Fruit fly (Drosophila melanogaster): ENCODE results near the gene CG14662.

The CG14662 gene

DNA sequence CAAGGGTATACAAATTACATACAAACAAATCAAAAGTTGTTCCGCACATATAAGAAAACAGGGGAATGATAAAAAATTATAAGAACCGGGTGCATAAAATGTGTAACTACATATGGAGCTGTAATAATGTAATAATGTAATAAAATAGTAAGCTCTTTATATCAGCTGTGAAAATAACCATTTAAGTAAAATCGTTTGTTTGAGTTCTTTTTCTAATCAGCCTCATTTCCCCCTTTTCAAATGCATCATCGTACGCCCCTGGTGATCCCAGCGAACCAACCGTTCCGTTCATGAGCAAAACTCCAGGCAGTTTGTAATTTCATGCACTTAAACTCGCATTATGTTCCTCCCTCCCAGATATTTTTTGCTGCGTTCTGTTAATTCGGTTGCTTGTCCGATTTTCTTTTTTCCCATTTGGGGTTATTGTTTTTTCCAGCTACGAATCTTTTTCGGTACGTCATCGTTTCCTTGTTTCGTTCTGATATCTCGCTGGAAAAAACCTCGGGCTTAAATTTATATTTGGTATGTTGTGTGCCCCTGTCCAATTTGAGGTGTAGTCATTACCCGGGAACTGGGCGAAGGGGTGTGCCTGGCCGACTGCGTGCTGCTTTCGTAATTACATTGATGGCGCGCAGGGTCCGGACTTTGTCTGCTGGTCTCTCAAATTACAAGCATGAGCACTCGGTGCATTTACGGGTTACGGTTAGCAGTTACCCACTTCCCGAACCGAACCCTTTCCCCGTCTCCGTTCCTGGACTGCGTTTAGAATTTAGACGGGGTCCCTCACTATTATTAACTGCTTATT lies 13.6 kb upstream of the CG14662 start (continued):
- TF ChIP-seq Kr (GFP tag; optimal IDR thresholded peaks at IDR 0.05), result no peak
- no peak for TF ChIP-seq CG16813 (GFP tag; IDR thresholded peaks at IDR 0.05; ENCODE audit: partially characterized antibody)
- TF ChIP-seq CG3281 (GFP tag; optimal IDR thresholded peaks at IDR 0.05), result no peak
- no peak for TF ChIP-seq amos (GFP tag; IDR thresholded peaks at IDR 0.05; ENCODE audit: partially characterized antibody)
- no peak for TF ChIP-seq stwl (tag; optimal IDR thresholded peaks at IDR 0.05)
- TF ChIP-seq Bdp1 (GFP tag; optimal IDR thresholded peaks at IDR 0.05), result no peak
- no peak for TF ChIP-seq CG4820 (GFP tag; optimal IDR thresholded peaks at IDR 0.05)
- no peak for TF ChIP-seq gt (GFP tag; IDR thresholded peaks at IDR 0.05)
- no peak for TF ChIP-seq sob (GFP tag; IDR thresholded peaks at IDR 0.05)
- TF ChIP-seq Lpt (GFP tag; optimal IDR thresholded peaks at IDR 0.05), result no peak
- TF ChIP-seq sd (tag; optimal IDR thresholded peaks at IDR 0.05), result no peak
- TF ChIP-seq CG13775 (GFP tag; optimal IDR thresholded peaks at IDR 0.05), result no peak
- no peak for TF ChIP-seq Hsf (GFP tag; optimal IDR thresholded peaks at IDR 0.05)
- TF ChIP-seq Camta (GFP tag; optimal IDR thresholded peaks at IDR 0.05), result no peak
- no peak for TF ChIP-seq Dfd (GFP tag; optimal IDR thresholded peaks at IDR 0.05)
- no peak for TF ChIP-seq nom (GFP tag; optimal IDR thresholded peaks at IDR 0.05)
- TF ChIP-seq CG31224 (GFP tag; IDR thresholded peaks at IDR 0.05), result no peak
- no peak for TF ChIP-seq Mad (GFP tag; optimal IDR thresholded peaks at IDR 0.05)
- no peak for TF ChIP-seq wor (GFP tag; IDR thresholded peaks at IDR 0.05)
- TF ChIP-seq NC2β (GFP tag; optimal IDR thresholded peaks at IDR 0.05), result no peak
- no peak for TF ChIP-seq al (GFP tag; IDR thresholded peaks at IDR 0.05)
- no peak for TF ChIP-seq en (GFP tag; optimal IDR thresholded peaks at IDR 0.05)
- no peak for TF ChIP-seq odd (GFP tag; optimal IDR thresholded peaks at IDR 0.05)
- no peak for TF ChIP-seq jumu (GFP tag; optimal IDR thresholded peaks at IDR 0.05)
- TF ChIP-seq bigmax (GFP tag; optimal IDR thresholded peaks at IDR 0.05), result no peak
- no peak for TF ChIP-seq CG17186 (GFP tag; optimal IDR thresholded peaks at IDR 0.05)
- TF ChIP-seq CG18764 (GFP tag; optimal IDR thresholded peaks at IDR 0.05), result no peak
- TF ChIP-seq CG15601 (tag; optimal IDR thresholded peaks at IDR 0.05), result no peak
- no peak for TF ChIP-seq repo (GFP tag; optimal IDR thresholded peaks at IDR 0.05)
- TF ChIP-seq pan (optimal IDR thresholded peaks at IDR 0.05), result no peak
- peak in 1 of 2 experiments; percentile 14 for TF ChIP-seq pan (GFP tag; optimal IDR thresholded peaks at IDR 0.05 in 1 of 2, IDR thresholded peaks at IDR 0.05 in 1 of 2)
- TF ChIP-seq CG1603 (tag; optimal IDR thresholded peaks at IDR 0.05), result peak; percentile 38
- no peak for TF ChIP-seq danr (GFP tag; IDR thresholded peaks at IDR 0.05)
- TF ChIP-seq sens-2 (GFP tag; IDR thresholded peaks at IDR 0.05), result 0 out of 2 replicates have a peak, but pooled peaks have one; percentile 14
- peak; percentile 48; the same call in 1 of the 2 replicates for TF ChIP-seq HLH3B (GFP tag; IDR thresholded peaks at IDR 0.05)
- TF ChIP-seq unpg (GFP tag; optimal IDR thresholded peaks at IDR 0.05), result peak; percentile 14
- no peak for TF ChIP-seq Abd-B (GFP tag; optimal IDR thresholded peaks at IDR 0.05)
- peak; percentile 5 for TF ChIP-seq gsb-n (tag; optimal IDR thresholded peaks at IDR 0.05)
- no peak for TF ChIP-seq TFAM (GFP tag; optimal IDR thresholded peaks at IDR 0.05)
- TF ChIP-seq CG10209 (GFP tag; optimal IDR thresholded peaks at IDR 0.05), result no peak
- 0 out of 2 replicates have a peak, but pooled peaks have one; percentile 43 for TF ChIP-seq CG10959 (GFP tag; IDR thresholded peaks at IDR 0.05)
- TF ChIP-seq Antp (GFP tag; optimal IDR thresholded peaks at IDR 0.05), result no peak
- no peak for TF ChIP-seq schlank (tag; optimal IDR thresholded peaks at IDR 0.05)
- TF ChIP-seq CkIIα-i1 (GFP tag; IDR thresholded peaks at IDR 0.05), result no peak
- TF ChIP-seq Taf1 (GFP tag; IDR thresholded peaks at IDR 0.05), result no peak
- TF ChIP-seq CG4730 (GFP tag; IDR thresholded peaks at IDR 0.05), result no peak
- TF ChIP-seq slbo (GFP tag; IDR thresholded peaks at IDR 0.05), result no peak
- TF ChIP-seq corto (GFP tag; optimal IDR thresholded peaks at IDR 0.05), result no peak
- no peak for TF ChIP-seq CG4404 (GFP tag; IDR thresholded peaks at IDR 0.05)
- peak in 1 of 2 experiments; percentile 13 for TF ChIP-seq Hr51 (GFP tag; optimal IDR thresholded peaks at IDR 0.05)
